Worm (Caenorhabditis elegans) whole organism, L4/young adult: ENCODE data around the gene F56C9.8.

Experiments
- W03F9.2 ChIP-seq: fragments of 150-350 bp; optimal IDR thresholded peaks from 2 replicates; lab custom pipeline; 2014; ENCODE audit warnings: missing biosample characterization, missing genetic modification characterization
- dao-5 ChIP-seq: sonication (generic microtip); optimal IDR thresholded peaks from 2 replicates; lab custom pipeline; 2016; ENCODE audit warnings: missing genotype, missing genetic modification characterization, moderate library complexity, missing compliant biosample characterization

DNA sequence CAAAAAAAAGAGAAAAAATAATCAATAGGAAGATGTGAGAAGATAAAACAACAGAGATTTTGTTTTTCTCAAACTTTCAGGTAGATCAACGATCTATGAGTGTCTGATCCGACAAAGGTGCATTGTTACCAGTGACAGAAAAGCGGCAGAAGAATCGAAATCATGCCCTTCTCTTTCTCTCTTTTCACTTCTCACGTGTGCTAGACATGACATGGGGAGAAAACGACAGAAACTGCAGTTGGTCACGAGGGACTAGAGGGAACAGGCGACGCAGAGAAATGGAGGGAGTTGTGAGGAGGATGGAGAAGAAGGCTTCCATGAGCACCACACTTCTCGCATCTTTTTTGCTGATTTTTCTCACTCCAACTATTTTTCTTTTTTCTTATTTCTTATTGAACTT is 15.9 kb upstream of the F56C9.8 start, which contains the start of gene F56C9.10:
- TF ChIP-seq dao-5 (tag; lab: Kevin White, UChicago) (no peak), W03F9.2 (peak; percentile 85)
